Fruit fly (Drosophila melanogaster) whole organism, adult: ENCODE results near the gene ATPsynB.

ENCODE experiments used
- CG12768 ChIP-seq: fragments of 200-800 bp; sonication (Bioruptor generic); optimal IDR thresholded peaks from 2 replicates; lab custom pipeline; 2017; ENCODE audit warnings: missing biosample characterization, missing genetic modification characterization, mild to moderate bottlenecking, moderate library complexity, missing genetic modification reagents
- CG14711 ChIP-seq: fragments of 200-800 bp; sonication (Bioruptor generic); optimal IDR thresholded peaks from 2 replicates; lab custom pipeline; 2018; ENCODE audit warnings: missing biosample characterization, mild to moderate bottlenecking, missing genetic modification characterization, moderate library complexity
- CG33017 ChIP-seq: fragments of 200-800 bp; sonication (Bioruptor generic); optimal IDR thresholded peaks from 2 replicates; lab custom pipeline; 2018; ENCODE audit warnings: missing biosample characterization, mild to moderate bottlenecking, missing genetic modification characterization, moderate library complexity
- CG7045 ChIP-seq: fragments of 200-800 bp; sonication (Bioruptor generic); optimal IDR thresholded peaks from 2 replicates; lab custom pipeline; 2017; ENCODE audit warnings: missing biosample characterization, mild to moderate bottlenecking, missing genetic modification characterization
- CG7101 ChIP-seq: fragments of 200-800 bp; sonication (Bioruptor generic); optimal IDR thresholded peaks from 2 replicates; lab custom pipeline; 2018; ENCODE audit warnings: missing biosample characterization, mild to moderate bottlenecking, missing genetic modification characterization, moderate library complexity
- Crg-1 ChIP-seq: fragments of 200-800 bp; sonication (Bioruptor generic); optimal IDR thresholded peaks from 2 replicates; lab custom pipeline; 2016; ENCODE audit warnings: missing biosample characterization, missing genetic modification characterization
- Mnt ChIP-seq: fragments of 200-800 bp; sonication (Bioruptor generic); optimal IDR thresholded peaks from 2 replicates; lab custom pipeline; 2016; ENCODE audit warnings: missing biosample characterization, mild to moderate bottlenecking, missing genetic modification characterization
- kay ChIP-seq: fragments of 200-800 bp; sonication (Bioruptor generic); peaks from one replicate; lab custom pipeline; 2016; ENCODE audit warnings: missing biosample characterization, missing genetic modification characterization, borderline replicate concordance
- tj ChIP-seq: fragments of 200-800 bp; sonication (Bioruptor generic); optimal IDR thresholded peaks from 3 replicates; lab custom pipeline; 2017; ENCODE audit warnings: missing biosample characterization, mild to moderate bottlenecking, missing genetic modification characterization, moderate library complexity
- toe ChIP-seq: fragments of 200-800 bp; sonication (Bioruptor generic); optimal IDR thresholded peaks from 2 replicates; lab custom pipeline; 2016; ENCODE audit warnings: missing biosample characterization, missing genetic modification characterization

- TF ChIP-seq Crg-1 (no peak), toe (no peak), CG7045 (GFP tag; lab: Kevin White, UChicago) (no peak), CG12768 (GFP tag; lab: Kevin White, UChicago) (no peak), CG33017 (tag; lab: Kevin White, UChicago) (no peak), CG7101 (no peak), CG14711 (tag; lab: Kevin White, UChicago) (no peak), Mnt (no peak), kay (GFP tag; lab: Kevin White, UChicago) (no peak), tj (GFP tag; lab: Kevin White, UChicago) (no peak)
Observed at dm6 chr3L:9733563-9733962, 3.8 kb downstream of the ATPsynB start, which contains the start of gene CG6749.
